Fruit fly (Drosophila melanogaster) whole organism, embryonic: Measurements from ENCODE around the gene caps.
A peak's percentile ranks its signal among the peaks of the same experiment; 100 is the strongest.

Experiments used
- Bteb2 ChIP-seq: fragments of 200-800 bp; sonication (Bioruptor generic); optimal IDR thresholded peaks from 2 replicates; lab custom pipeline; 2016; ENCODE audit warnings: missing biosample characterization, missing genetic modification characterization
- CG10979 ChIP-seq: fragments of 200-800 bp; sonication (Bioruptor generic); optimal IDR thresholded peaks from 2 replicates; lab custom pipeline; 2018; ENCODE audit warnings: missing biosample characterization, mild to moderate bottlenecking, missing genetic modification characterization, moderate library complexity
- CG13123 ChIP-seq: fragments of 200-800 bp; sonication (Bioruptor generic); optimal IDR thresholded peaks from 2 replicates; lab custom pipeline; 2016; ENCODE audit warnings: missing biosample characterization, missing genetic modification characterization
- CG13424 ChIP-seq: fragments of 200-800 bp; sonication (Bioruptor generic); optimal IDR thresholded peaks from 2 replicates; lab custom pipeline; 2019; ENCODE audit warnings: missing biosample characterization, mild to moderate bottlenecking, missing genetic modification characterization, moderate library complexity
- CG1647 ChIP-seq: fragments of 200-800 bp; sonication (Bioruptor generic); optimal IDR thresholded peaks from 3 replicates; lab custom pipeline; 2016; ENCODE audit warnings: missing biosample characterization, missing genetic modification characterization
- CG17359 ChIP-seq: fragments of 200-800 bp; sonication (Bioruptor generic); optimal IDR thresholded peaks from 3 replicates; lab custom pipeline; 2018; ENCODE audit warnings: missing biosample characterization, mild to moderate bottlenecking, missing genetic modification characterization, moderate library complexity
- CG17612 ChIP-seq: fragments of 200-800 bp; sonication (Bioruptor generic); IDR thresholded peaks from 2 replicates; pipeline ENCODE4 v1.3.6; 2022; ENCODE audit warnings: missing biosample characterization, missing genetic modification characterization
- CG17802 ChIP-seq: fragments of 200-800 bp; sonication (Bioruptor generic); optimal IDR thresholded peaks from 2 replicates; lab custom pipeline; 2018; ENCODE audit warnings: missing biosample characterization, mild to moderate bottlenecking, missing genetic modification characterization, moderate library complexity
- CG18764 ChIP-seq: fragments of 200-800 bp; sonication (Bioruptor generic); optimal IDR thresholded peaks from 3 replicates; lab custom pipeline; 2016; ENCODE audit warnings: missing biosample characterization, missing genetic modification characterization
- CG2678 ChIP-seq: fragments of 200-800 bp; sonication (Bioruptor generic); optimal IDR thresholded peaks from 3 replicates; lab custom pipeline; 2019; ENCODE audit warnings: missing biosample characterization, mild to moderate bottlenecking, missing genetic modification characterization, moderate library complexity
- CG31441 ChIP-seq: fragments of 200-800 bp; sonication (Bioruptor generic); IDR thresholded peaks from 2 replicates; pipeline ENCODE4 v1.3.6; 2022; ENCODE audit warnings: missing biosample characterization, missing genetic modification characterization
- CG4282 ChIP-seq: fragments of 200-800 bp; sonication (Bioruptor generic); optimal IDR thresholded peaks from 2 replicates; lab custom pipeline; 2016; ENCODE audit warnings: missing biosample characterization, missing genetic modification characterization
- CG4328 ChIP-seq: fragments of 200-800 bp; sonication (Bioruptor generic); optimal IDR thresholded peaks from 3 replicates; lab custom pipeline; 2017; ENCODE audit warnings: missing biosample characterization, missing genetic modification reagents, missing genetic modification characterization
- CG5245 ChIP-seq: fragments of 200-800 bp; sonication (Bioruptor generic); optimal IDR thresholded peaks from 3 replicates; lab custom pipeline; 2016; ENCODE audit warnings: missing biosample characterization, missing genetic modification characterization
- CG9437 ChIP-seq: fragments of 200-800 bp; sonication (Bioruptor generic); optimal IDR thresholded peaks from 2 replicates; lab custom pipeline; 2018; ENCODE audit warnings: missing biosample characterization, mild to moderate bottlenecking, missing genetic modification characterization
- CG9876 ChIP-seq: fragments of 200-800 bp; sonication (Bioruptor generic); optimal IDR thresholded peaks from 2 replicates; lab custom pipeline; 2016; ENCODE audit warnings: missing biosample characterization, missing genetic modification characterization
- D19B ChIP-seq: fragments of 200-800 bp; sonication (Bioruptor generic); optimal IDR thresholded peaks from 2 replicates; lab custom pipeline; 2017; ENCODE audit warnings: missing biosample characterization, mild to moderate bottlenecking, missing genetic modification characterization
- Dfd ChIP-seq, 2 experiments: fragments of >200 bp; optimal IDR thresholded peaks; 2 replicates each; lab custom pipeline; 2017; ENCODE audit warnings: missing biosample characterization in 2 of 2, missing genetic modification characterization in 2 of 2
- Dip2 ChIP-seq: fragments of 200-800 bp; sonication (Bioruptor generic); IDR thresholded peaks from 2 replicates; pipeline ENCODE4 v1.3.6; 2022; ENCODE audit warnings: missing biosample characterization, missing genetic modification characterization
- Doc2 ChIP-seq: fragments of 200-800 bp; sonication (Bioruptor generic); IDR thresholded peaks from 2 replicates; pipeline ENCODE4 v1.3.6; 2022; ENCODE audit warnings: missing biosample characterization, missing genetic modification characterization
- E2f1 ChIP-seq: fragments of 200-800 bp; sonication (Bioruptor generic); IDR thresholded peaks from 2 replicates; pipeline ENCODE4 v1.3.6; 2022; ENCODE audit warnings: missing biosample characterization, missing genetic modification characterization
- H2.0 ChIP-seq: fragments of 200-800 bp; sonication (Bioruptor generic); IDR thresholded peaks from 2 replicates; pipeline ENCODE4 v1.3.6; 2022; ENCODE audit warnings: missing biosample characterization, missing genetic modification characterization
- Hsf ChIP-seq: fragments of 200-800 bp; sonication (Bioruptor generic); optimal IDR thresholded peaks from 3 replicates; lab custom pipeline; 2016; ENCODE audit warnings: missing biosample characterization, missing genetic modification characterization
- MTF-1 ChIP-seq: fragments of 200-800 bp; sonication (Bioruptor generic); optimal IDR thresholded peaks from 2 replicates; lab custom pipeline; 2018; ENCODE audit warnings: missing biosample characterization, mild to moderate bottlenecking, missing genetic modification characterization, borderline replicate concordance
- Optix ChIP-seq: fragments of 200-800 bp; sonication (Bioruptor generic); IDR thresholded peaks from 3 replicates; pipeline ENCODE4 v1.3.6; 2022; ENCODE audit warnings: missing biosample characterization, missing genetic modification characterization
- Rfx ChIP-seq: fragments of 200-800 bp; sonication (Bioruptor generic); IDR thresholded peaks from 2 replicates; pipeline ENCODE4 v1.3.6; 2022; ENCODE audit warnings: missing biosample characterization, missing genetic modification characterization
- TFAM ChIP-seq: fragments of 200-800 bp; sonication (Bioruptor generic); optimal IDR thresholded peaks from 2 replicates; lab custom pipeline; 2017; ENCODE audit warnings: missing biosample characterization, missing genetic modification characterization, inconsistent platforms
- Vsx1 ChIP-seq: fragments of 200-800 bp; sonication (Bioruptor generic); optimal IDR thresholded peaks from 2 replicates; lab custom pipeline; 2017; ENCODE audit warnings: missing biosample characterization, mild to moderate bottlenecking, missing genetic modification characterization, missing genetic modification reagents
- ara ChIP-seq: fragments of 200-800 bp; sonication (Bioruptor generic); IDR thresholded peaks from 2 replicates; pipeline ENCODE4 v1.3.6; 2022; ENCODE audit warnings: missing biosample characterization, missing genetic modification characterization
- bowl ChIP-seq: fragments of 200-800 bp; sonication (Bioruptor generic); IDR thresholded peaks from 2 replicates; pipeline ENCODE4 v1.3.6; 2022; ENCODE audit warnings: missing biosample characterization, missing genetic modification characterization
- cato ChIP-seq: fragments of 200-800 bp; sonication (Bioruptor generic); optimal IDR thresholded peaks from 2 replicates; lab custom pipeline; 2016; ENCODE audit warnings: missing biosample characterization, missing genetic modification characterization, borderline replicate concordance
- crc ChIP-seq: fragments of 200-800 bp; sonication (Bioruptor generic); optimal IDR thresholded peaks from 2 replicates; lab custom pipeline; 2016; ENCODE audit warnings: missing biosample characterization, missing genetic modification characterization
- emc ChIP-seq: fragments of 200-800 bp; sonication (Bioruptor generic); optimal IDR thresholded peaks from 2 replicates; lab custom pipeline; 2016; ENCODE audit warnings: missing biosample characterization, missing genetic modification characterization
- esg ChIP-seq: fragments of 200-800 bp; sonication (Bioruptor generic); conservative IDR thresholded peaks from 2 replicates; pipeline ENCODE4 v1.3.6; 2022; ENCODE audit warnings: missing biosample characterization, missing genetic modification characterization
- hth ChIP-seq: fragments of >200 bp; optimal IDR thresholded peaks from 2 replicates; lab custom pipeline; 2017; ENCODE audit warnings: inconsistent platforms
- ind ChIP-seq: fragments of 200-800 bp; sonication (Bioruptor generic); optimal IDR thresholded peaks from 3 replicates; lab custom pipeline; 2016; ENCODE audit warnings: missing biosample characterization, missing genetic modification characterization
- jumu ChIP-seq: fragments of 200-800 bp; sonication (Bioruptor generic); optimal IDR thresholded peaks from 3 replicates; lab custom pipeline; 2016; ENCODE audit warnings: missing biosample characterization, missing genetic modification characterization
- luna ChIP-seq: fragments of 200-800 bp; sonication (Bioruptor generic); optimal IDR thresholded peaks from 2 replicates; lab custom pipeline; 2016; ENCODE audit warnings: missing biosample characterization, missing genetic modification characterization
- mam ChIP-seq: fragments of 200-800 bp; sonication (Bioruptor generic); optimal IDR thresholded peaks from 3 replicates; lab custom pipeline; 2016; ENCODE audit warnings: missing biosample characterization, missing genetic modification characterization
- nerfin-2 ChIP-seq: fragments of 200-800 bp; sonication (Bioruptor generic); IDR thresholded peaks from 2 replicates; pipeline ENCODE4 v1.3.6; 2022; ENCODE audit warnings: missing biosample characterization, missing genetic modification characterization; ENCODE audit not compliant: partially characterized antibody
- prd ChIP-seq, 3 experiments: fragments of >200 bp in 2 of 3; fragments of 200-800 bp in 1 of 3; sonication (Bioruptor generic) in 1 of 3; optimal IDR thresholded peaks in 2 of 3; IDR thresholded peaks in 1 of 3; 2 replicates in 2 of 3; 3 replicates in 1 of 3; pipeline versions ENCODE4 v1.3.6 to Lab custom; 2017 to 2022; ENCODE audit warnings: missing biosample characterization in 1 of 3, missing genetic modification characterization in 1 of 3
- ro ChIP-seq: fragments of 200-800 bp; sonication (Bioruptor generic); IDR thresholded peaks from 2 replicates; pipeline ENCODE4 v1.3.6; 2022; ENCODE audit warnings: missing biosample characterization, missing genetic modification characterization
- row ChIP-seq: fragments of 200-800 bp; sonication (Bioruptor generic); IDR thresholded peaks from 3 replicates; pipeline ENCODE4 v1.3.6; 2022; ENCODE audit warnings: missing biosample characterization, missing genetic modification characterization
- tx ChIP-seq: fragments of 200-800 bp; sonication (Bioruptor generic); optimal IDR thresholded peaks from 2 replicates; lab custom pipeline; 2016; ENCODE audit warnings: missing biosample characterization, missing genetic modification characterization
- unpg ChIP-seq: fragments of 200-800 bp; sonication (Bioruptor generic); optimal IDR thresholded peaks from 3 replicates; lab custom pipeline; 2018; ENCODE audit warnings: missing biosample characterization, mild to moderate bottlenecking, missing genetic modification characterization, moderate library complexity
- vnd ChIP-seq: fragments of 200-800 bp; sonication (Bioruptor generic); IDR thresholded peaks from 3 replicates; pipeline ENCODE4 v1.3.6; 2022; ENCODE audit warnings: missing biosample characterization, missing genetic modification characterization; ENCODE audit not compliant: partially characterized antibody
- vvl ChIP-seq: fragments of 200-800 bp; sonication (Bioruptor generic); IDR thresholded peaks from 2 replicates; pipeline ENCODE4 v1.3.6; 2022; ENCODE audit warnings: missing biosample characterization, missing genetic modification characterization
- z ChIP-seq: fragments of 200-800 bp; sonication (Bioruptor generic); IDR thresholded peaks from 3 replicates; pipeline ENCODE4 v1.3.6; 2022; ENCODE audit warnings: missing biosample characterization, missing genetic modification characterization
- zen2 ChIP-seq: fragments of 200-800 bp; sonication (Bioruptor generic); IDR thresholded peaks from 3 replicates; pipeline ENCODE4 v1.3.6; 2022; ENCODE audit warnings: missing biosample characterization, missing genetic modification characterization; ENCODE audit not compliant: partially characterized antibody

caps gene

dm6 chr3L:13235495-13236284 is 7.2 kb downstream of the caps start (continued):
- TF ChIP-seq luna (no peak), Rfx (GFP tag; lab: Robert Waterston, UW) (no peak; the same call in 1 of the 2 replicates), CG13123 (GFP tag; lab: Kevin White, UChicago) (peak; percentile 58), jumu (peak; percentile 11), emc (GFP tag; lab: Kevin White, UChicago) (peak; percentile 26), CG9437 (no peak), hth (lab: Kevin White, UChicago) (no peak), Doc2 (GFP tag; lab: Robert Waterston, UW) (no peak), MTF-1 (peak; percentile 94), ara (GFP tag; lab: Robert Waterston, UW) (peak; percentile 83), Optix (GFP tag; lab: Robert Waterston, UW) (peak; percentile 49; the same call in 2 of the 3 replicates), CG1647 (GFP tag; lab: Kevin White, UChicago) (peak; percentile 43), prd (optimal IDR thresholded peaks at IDR 0.05; lab: Kevin White, UChicago) (no peak), prd (GFP tag; IDR thresholded peaks at IDR 0.05; lab: Robert Waterston, UW) (no peak), tx (GFP tag; lab: Kevin White, UChicago) (no peak), unpg (peak; percentile 78), nerfin-2 (no peak), CG5245 (GFP tag; lab: Kevin White, UChicago) (peak; percentile 58), row (GFP tag; lab: Robert Waterston, UW) (no peak), CG4282 (no peak), vvl (GFP tag; lab: Robert Waterston, UW) (peak; percentile 63; the same call in 1 of the 2 replicates), mam (GFP tag; lab: Kevin White, UChicago) (no peak), CG31441 (peak; percentile 79), D19B (GFP tag; lab: Kevin White, UChicago) (no peak), Dfd (GFP tag; optimal IDR thresholded peaks at IDR 0.05; lab: Kevin White, UChicago) (no peak), TFAM (GFP tag; lab: Kevin White, UChicago) (peak; percentile 79), H2.0 (GFP tag; lab: Robert Waterston, UW) (0 out of 2 replicates have a peak, but pooled peaks have one; percentile 6), CG2678 (peak; percentile 84), zen2 (GFP tag; lab: Robert Waterston, UW) (no peak), CG17802 (tag; lab: Kevin White, UChicago) (peak; percentile 63), bowl (GFP tag; lab: Robert Waterston, UW) (0 out of 2 replicates have a peak, but pooled peaks have one; percentile 31), CG17612 (GFP tag; lab: Robert Waterston, UW) (no peak), CG9876 (GFP tag; lab: Kevin White, UChicago) (peak; percentile 45), vnd (GFP tag; lab: Robert Waterston, UW) (no peak), CG18764 (GFP tag; lab: Kevin White, UChicago) (peak; percentile 85), Dip2 (GFP tag; lab: Robert Waterston, UW) (no peak), ro (no peak), CG17359 (tag; lab: Kevin White, UChicago) (peak; percentile 90), cato (GFP tag; lab: Kevin White, UChicago) (peak; percentile 65), ind (peak; percentile 11), CG10979 (tag; lab: Kevin White, UChicago) (peak; percentile 62), Bteb2 (GFP tag; lab: Kevin White, UChicago) (no peak), z (GFP tag; lab: Robert Waterston, UW) (peak; percentile 27; the same call in 1 of the 3 replicates), Hsf (GFP tag; lab: Kevin White, UChicago) (peak; percentile 29), CG13424 (tag; lab: Kevin White, UChicago) (peak; percentile 49), esg (GFP tag; lab: Robert Waterston, UW) (no peak), Vsx1 (GFP tag; lab: Kevin White, UChicago) (peak; percentile 92), CG4328 (peak; percentile 71), E2f1 (GFP tag; lab: Robert Waterston, UW) (peak; percentile 16; the same call in 1 of the 2 replicates), crc (peak; percentile 49)
